Worm (Caenorhabditis elegans) whole organism, L2 larva: Measurements from ENCODE around the gene ZK287.9.

Source experiments
- ceh-82 ChIP-seq: fragments of 150-350 bp; optimal IDR thresholded peaks from 2 replicates; lab custom pipeline; 2014; ENCODE audit warnings: missing biosample characterization, missing genetic modification characterization
- lin-13 ChIP-seq: fragments of 150-350 bp; optimal IDR thresholded peaks from 2 replicates; lab custom pipeline; 2014; ENCODE audit warnings: missing biosample characterization, missing genetic modification reagents, missing genetic modification characterization
- nhr-129 ChIP-seq: fragments of 150-350 bp; optimal IDR thresholded peaks from 2 replicates; lab custom pipeline; 2014; ENCODE audit warnings: missing biosample characterization, missing genetic modification characterization
- nhr-237 ChIP-seq: fragments of 150-350 bp; optimal IDR thresholded peaks from 2 replicates; lab custom pipeline; 2014; ENCODE audit warnings: missing biosample characterization, missing genetic modification characterization
- snpc-4 ChIP-seq: fragments of 150-350 bp; optimal IDR thresholded peaks from 2 replicates; lab custom pipeline; 2014; ENCODE audit warnings: missing biosample characterization, missing genetic modification characterization
- unc-39 ChIP-seq: fragments of 150-350 bp; optimal IDR thresholded peaks from 2 replicates; lab custom pipeline; 2014; ENCODE audit warnings: missing biosample characterization, missing genetic modification characterization
- unc-62 ChIP-seq: fragments of 150-350 bp; optimal IDR thresholded peaks from 2 replicates; lab custom pipeline; 2014; ENCODE audit warnings: missing biosample characterization, missing genetic modification reagents, missing genetic modification characterization

DNA sequence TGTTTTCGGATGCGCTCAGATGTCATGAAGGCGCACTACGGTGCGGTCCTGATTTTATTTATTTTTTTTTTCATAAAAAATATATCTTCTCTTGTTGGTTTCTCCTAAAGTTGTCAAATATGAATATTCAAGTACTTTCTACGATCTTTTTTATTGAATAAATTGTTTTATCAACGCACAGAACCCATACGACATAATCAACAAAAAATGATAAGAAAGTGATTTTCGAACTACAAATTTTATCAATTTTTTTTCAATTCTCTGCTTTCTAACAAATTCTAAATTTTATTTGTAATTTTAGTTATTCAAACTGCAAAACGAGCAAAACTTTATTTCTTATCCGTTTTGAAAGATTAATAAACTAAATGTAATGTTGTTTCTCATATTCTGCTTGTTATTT lies 22.7 kb downstream of the ZK287.9 start:
- TF ChIP-seq unc-62 (GFP tag; lab: Kevin White, UChicago) (no peak), nhr-129 (tag; lab: Kevin White, UChicago) (no peak), unc-39 (tag; lab: Kevin White, UChicago) (no peak), lin-13 (no peak), ceh-82 (no peak), nhr-237 (no peak), snpc-4 (tag; lab: Kevin White, UChicago) (no peak)
